Worm (Caenorhabditis elegans) whole organism, L1 larva: ENCODE results near the gene grl-8.

ENCODE experiments used
- aha-1 ChIP-seq: fragments of 150-350 bp; optimal IDR thresholded peaks from 2 replicates; lab custom pipeline; 2014; ENCODE audit warnings: missing biosample characterization, missing genetic modification characterization
- aly-2 ChIP-seq: fragments of 150-350 bp; optimal IDR thresholded peaks from 2 replicates; lab custom pipeline; 2014; ENCODE audit warnings: missing biosample characterization, missing genetic modification characterization
- elt-2 ChIP-seq: sonication (generic microtip); optimal IDR thresholded peaks from 2 replicates; lab custom pipeline; 2016; ENCODE audit warnings: missing genetic modification characterization, mild to moderate bottlenecking, inconsistent platforms, missing compliant biosample characterization, missing genetic modification reagents
- mef-2 ChIP-seq: fragments of 150-350 bp; optimal IDR thresholded peaks from 2 replicates; lab custom pipeline; 2014; ENCODE audit warnings: missing biosample characterization, missing genetic modification characterization
- mep-1 ChIP-seq: fragments of 150-350 bp; optimal IDR thresholded peaks from 2 replicates; lab custom pipeline; 2014; ENCODE audit warnings: missing biosample characterization, missing genetic modification characterization
- nhr-237 ChIP-seq: fragments of 150-350 bp; optimal IDR thresholded peaks from 2 replicates; lab custom pipeline; 2014; ENCODE audit warnings: missing biosample characterization, missing genetic modification characterization
- nhr-77 ChIP-seq: fragments of 150-350 bp; optimal IDR thresholded peaks from 2 replicates; lab custom pipeline; 2014; ENCODE audit warnings: missing biosample characterization, missing genetic modification characterization
- snpc-4 ChIP-seq: fragments of 150-350 bp; optimal IDR thresholded peaks from 2 replicates; lab custom pipeline; 2014; ENCODE audit warnings: missing biosample characterization, missing genetic modification characterization
- unc-130 ChIP-seq: fragments of 150-350 bp; optimal IDR thresholded peaks from 2 replicates; lab custom pipeline; 2017; ENCODE audit warnings: missing biosample characterization, missing genetic modification characterization, inconsistent platforms

DNA sequence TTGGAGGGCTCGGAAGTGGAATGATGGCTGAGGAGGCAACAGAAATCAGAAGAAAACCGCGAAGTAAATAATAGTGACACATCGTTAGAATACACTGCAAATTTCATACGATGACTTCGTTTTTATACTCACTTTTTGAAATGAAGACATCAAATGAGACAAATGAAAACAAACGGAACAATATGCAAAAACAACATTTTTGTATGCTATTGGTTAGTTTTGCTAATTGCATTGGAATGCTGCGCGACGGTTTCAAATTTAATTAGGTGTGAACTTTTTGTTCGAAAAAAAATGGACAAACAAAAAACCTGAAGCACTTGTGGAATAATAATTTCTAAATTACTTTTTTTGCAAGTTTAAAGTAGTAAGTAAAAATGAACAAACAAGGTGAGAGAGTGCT, at the start of gene grl-8:
- no peak for TF ChIP-seq snpc-4 (tag; lab: Kevin White, UChicago)
- no peak for TF ChIP-seq nhr-77 (tag; lab: Kevin White, UChicago)
- no peak for TF ChIP-seq aly-2 (tag; lab: Kevin White, UChicago)
- TF ChIP-seq elt-2 (tag; lab: Kevin White, UChicago): no peak
- TF ChIP-seq unc-130 (tag; lab: Kevin White, UChicago): no peak
- TF ChIP-seq nhr-237 (tag; lab: Kevin White, UChicago): no peak
- no peak for TF ChIP-seq mef-2 (tag; lab: Kevin White, UChicago)
- TF ChIP-seq mep-1 (tag; lab: Kevin White, UChicago): no peak
- no peak for TF ChIP-seq aha-1 (tag; lab: Kevin White, UChicago)
